Worm (Caenorhabditis elegans) whole organism, L1 larva: ENCODE measurements around the gene pqn-57.
A peak's percentile ranks its signal among the peaks of the same experiment; 100 is the strongest.

ENCODE experiments used
- Y116A8C.19 ChIP-seq: sonication (generic microtip); optimal IDR thresholded peaks from 2 replicates; lab custom pipeline; 2016; ENCODE audit warnings: missing compliant biosample characterization, missing genetic modification characterization, borderline replicate concordance
- egl-13 ChIP-seq: sonication (generic microtip); optimal IDR thresholded peaks from 2 replicates; lab custom pipeline; 2016; ENCODE audit warnings: missing genotype, missing genetic modification reagents, missing genetic modification characterization, missing compliant biosample characterization
- lsy-2 ChIP-seq, 2 experiments: fragments of 150-350 bp; optimal IDR thresholded peaks; 2 replicates each; lab custom pipeline; 2014; ENCODE audit warnings: missing biosample characterization in 2 of 2, missing genetic modification characterization in 2 of 2
- pqm-1 ChIP-seq: sonication (generic microtip); optimal IDR thresholded peaks from 3 replicates; lab custom pipeline; 2017; ENCODE audit warnings: missing biosample characterization, missing genetic modification characterization
- snpc-4 ChIP-seq: fragments of 150-350 bp; optimal IDR thresholded peaks from 2 replicates; lab custom pipeline; 2014; ENCODE audit warnings: missing biosample characterization, missing genetic modification characterization
- sox-4 ChIP-seq: sonication (generic microtip); optimal IDR thresholded peaks from 2 replicates; lab custom pipeline; 2016; ENCODE audit warnings: missing genetic modification characterization, missing compliant biosample characterization
- unc-62 ChIP-seq: fragments of 150-350 bp; optimal IDR thresholded peaks from 2 replicates; lab custom pipeline; 2014; ENCODE audit warnings: missing biosample characterization, missing genetic modification reagents, missing genetic modification characterization

ce11 chrX:8368210-8368609 is 47.4 kb upstream of the pqn-57 start:
- peak; percentile 55 for TF ChIP-seq snpc-4 (tag; lab: Kevin White, UChicago)
- TF ChIP-seq lsy-2 (tag; optimal IDR thresholded peaks at IDR 0.05; lab: Kevin White, UChicago), result peak; percentile 78 to 82
- peak; percentile 54 for TF ChIP-seq egl-13
- no peak for TF ChIP-seq unc-62 (GFP tag; lab: Kevin White, UChicago)
- no peak for TF ChIP-seq pqm-1 (tag; lab: Kevin White, UChicago)
- TF ChIP-seq Y116A8C.19, result no peak
- no peak for TF ChIP-seq sox-4 (tag; lab: Kevin White, UChicago)
